Fruit fly (Drosophila melanogaster): ENCODE results near the gene CG8036.

The CG8036 gene

dm6 chr3R:8650741-8651140 lies 16.9 kb upstream of the CG8036 start, which contains the start of the genes Mkk4 and SLIRP2 (continued):
- TF ChIP-seq sqz (GFP tag; optimal IDR thresholded peaks at IDR 0.05) (peak; percentile 96), Hr39 (optimal IDR thresholded peaks at IDR 0.05) (no peak), CG6813 (GFP tag; optimal IDR thresholded peaks at IDR 0.05) (peak; percentile 98), ap (GFP tag; IDR thresholded peaks at IDR 0.05) (peak; percentile 98), zen (tag; optimal IDR thresholded peaks at IDR 0.05) (peak; percentile 99), CG3847 (GFP tag; IDR thresholded peaks at IDR 0.05) (peak; percentile 99), gcm (GFP tag; optimal IDR thresholded peaks at IDR 0.05) (peak; percentile 99), CG3281 (GFP tag; optimal IDR thresholded peaks at IDR 0.05) (peak; percentile 99), Dp (GFP tag; optimal IDR thresholded peaks at IDR 0.05) (peak; percentile 48), toy (GFP tag; IDR thresholded peaks at IDR 0.05) (peak; percentile 96), CG16815 (GFP tag; optimal IDR thresholded peaks at IDR 0.05) (peak; percentile 99), CG11504 (tag; optimal IDR thresholded peaks at IDR 0.05) (peak; percentile 98), Neu2 (GFP tag; optimal IDR thresholded peaks at IDR 0.05; ENCODE audit: borderline replicate concordance) (peak; percentile 95), Nf-YC (tag; optimal IDR thresholded peaks at IDR 0.05) (peak; percentile 91), Dip3 (GFP tag; optimal IDR thresholded peaks at IDR 0.05) (peak; percentile 99), Optix (GFP tag; IDR thresholded peaks at IDR 0.05) (peak; percentile 99), CG4282 (GFP tag; optimal IDR thresholded peaks at IDR 0.05) (peak; percentile 96), bcd (GFP tag; optimal IDR thresholded peaks at IDR 0.05) (peak; percentile 99), CG1024 (GFP tag; IDR thresholded peaks at IDR 0.05) (peak; percentile 96), CG5245 (GFP tag; optimal IDR thresholded peaks at IDR 0.05) (peak; percentile 99), stwl (tag; optimal IDR thresholded peaks at IDR 0.05) (peak; percentile 90), ssp (GFP tag; IDR thresholded peaks at IDR 0.05) (peak; percentile 94), CG7271 (tag; optimal IDR thresholded peaks at IDR 0.05) (peak; percentile 97), CG2129 (GFP tag; IDR thresholded peaks at IDR 0.05; ENCODE audit: partially characterized antibody) (peak; percentile 77), run (tag; optimal IDR thresholded peaks at IDR 0.05) (peak; percentile 96), Opbp (GFP tag; IDR thresholded peaks at IDR 0.05; ENCODE audit: partially characterized antibody) (peak; percentile 82), CG13624 (GFP tag; optimal IDR thresholded peaks at IDR 0.05) (peak; percentile 99), so (GFP tag; IDR thresholded peaks at IDR 0.05) (peak; percentile 99), pfk (GFP tag; optimal IDR thresholded peaks at IDR 0.05) (peak; percentile 69), fd3F (GFP tag; optimal IDR thresholded peaks at IDR 0.05) (peak; percentile 99), ewg (GFP tag; optimal IDR thresholded peaks at IDR 0.05) (peak; percentile 98), CG18619 (GFP tag; optimal IDR thresholded peaks at IDR 0.05) (peak; percentile 99), ems (GFP tag; optimal IDR thresholded peaks at IDR 0.05) (peak; percentile 97), B-H2 (GFP tag; optimal IDR thresholded peaks at IDR 0.05) (peak; percentile 98), sna (GFP tag; IDR thresholded peaks at IDR 0.05; ENCODE audit: partially characterized antibody) (peak; percentile 83), CG10565 (GFP tag; optimal IDR thresholded peaks at IDR 0.05) (peak; percentile 97), CG10321 (GFP tag; IDR thresholded peaks at IDR 0.05) (peak; percentile 87), nau (GFP tag; optimal IDR thresholded peaks at IDR 0.05) (peak; percentile 96), CG11695 (GFP tag; IDR thresholded peaks at IDR 0.05) (peak; percentile 99), CG2875 (GFP tag; optimal IDR thresholded peaks at IDR 0.05) (peak; percentile 98), eve (GFP tag; optimal IDR thresholded peaks at IDR 0.05) (peak in 1 of 2 experiments; percentile 7), Hr3 (GFP tag; optimal IDR thresholded peaks at IDR 0.05) (peak; percentile 99), br (optimal IDR thresholded peaks at IDR 0.05) (no peak), h (optimal IDR thresholded peaks at IDR 0.05) (no peak), CG11247 (GFP tag; IDR thresholded peaks at IDR 0.05) (peak; percentile 99), E2f1 (GFP tag; IDR thresholded peaks at IDR 0.05) (peak; percentile 99), Kr (GFP tag; optimal IDR thresholded peaks at IDR 0.05) (peak; percentile 68), Mad (GFP tag; optimal IDR thresholded peaks at IDR 0.05) (peak; percentile 99), Mrtf (GFP tag; IDR thresholded peaks at IDR 0.05) (peak; percentile 99), CG17328 (GFP tag; IDR thresholded peaks at IDR 0.05) (peak; percentile 99), CG17359 (tag; optimal IDR thresholded peaks at IDR 0.05) (peak; percentile 99)

Data from whole organism, embryonic.